Fruit fly (Drosophila melanogaster) whole organism, embryonic: ENCODE measurements around the gene CG32448.

Experiments
- B-H2 ChIP-seq: fragments of 200-800 bp; sonication (Bioruptor generic); optimal IDR thresholded peaks from 2 replicates; lab custom pipeline; 2018; ENCODE audit warnings: missing biosample characterization, mild to moderate bottlenecking, missing genetic modification characterization
- Bteb2 ChIP-seq: fragments of 200-800 bp; sonication (Bioruptor generic); optimal IDR thresholded peaks from 2 replicates; lab custom pipeline; 2016; ENCODE audit warnings: missing biosample characterization, missing genetic modification characterization
- CG10267 ChIP-seq: fragments of 200-800 bp; sonication (Bioruptor generic); optimal IDR thresholded peaks from 2 replicates; lab custom pipeline; 2018; ENCODE audit warnings: missing biosample characterization, mild to moderate bottlenecking, missing genetic modification characterization, moderate library complexity
- CG11093 ChIP-seq: fragments of 200-800 bp; sonication (Bioruptor generic); IDR thresholded peaks from 3 replicates; pipeline ENCODE4 v1.3.6; 2022; ENCODE audit warnings: missing biosample characterization, missing genetic modification characterization
- CG12236 ChIP-seq: fragments of 200-800 bp; sonication (Bioruptor generic); optimal IDR thresholded peaks from 2 replicates; lab custom pipeline; 2016; ENCODE audit warnings: missing biosample characterization, missing genetic modification characterization
- CG13775 ChIP-seq: fragments of 200-800 bp; sonication (Bioruptor generic); optimal IDR thresholded peaks from 3 replicates; lab custom pipeline; 2017; ENCODE audit warnings: missing biosample characterization, mild to moderate bottlenecking, missing genetic modification characterization
- CG1529 ChIP-seq: fragments of 200-800 bp; sonication (Bioruptor generic); optimal IDR thresholded peaks from 3 replicates; lab custom pipeline; 2018; ENCODE audit warnings: missing biosample characterization, missing genetic modification characterization
- CG1647 ChIP-seq: fragments of 200-800 bp; sonication (Bioruptor generic); optimal IDR thresholded peaks from 3 replicates; lab custom pipeline; 2016; ENCODE audit warnings: missing biosample characterization, missing genetic modification characterization
- CG17568 ChIP-seq: fragments of 200-800 bp; sonication (Bioruptor generic); optimal IDR thresholded peaks from 2 replicates; lab custom pipeline; 2018; ENCODE audit warnings: missing biosample characterization, mild to moderate bottlenecking, missing genetic modification characterization, moderate library complexity
- CG18011 ChIP-seq: fragments of 200-800 bp; sonication (Bioruptor generic); optimal IDR thresholded peaks from 2 replicates; lab custom pipeline; 2017; ENCODE audit warnings: missing biosample characterization, missing genetic modification characterization, mild to moderate bottlenecking, moderate library complexity, missing genotype
- CG2889 ChIP-seq: fragments of 200-800 bp; sonication (Bioruptor generic); IDR thresholded peaks from 3 replicates; pipeline ENCODE4 v1.3.6; 2022; ENCODE audit warnings: missing biosample characterization, missing genetic modification characterization
- CG3726 ChIP-seq: fragments of 200-800 bp; sonication (Bioruptor generic); IDR thresholded peaks from 3 replicates; pipeline ENCODE4, ENCODE4 v1.3.6; 2022; ENCODE audit warnings: missing biosample characterization, missing genetic modification characterization
- CG6765 ChIP-seq: fragments of 200-800 bp; sonication (Bioruptor generic); optimal IDR thresholded peaks from 3 replicates; lab custom pipeline; 2017; ENCODE audit warnings: missing biosample characterization, mild to moderate bottlenecking, missing genetic modification characterization
- CG7839 ChIP-seq: fragments of 200-800 bp; sonication (Bioruptor generic); optimal IDR thresholded peaks from 3 replicates; lab custom pipeline; 2018; ENCODE audit warnings: missing biosample characterization, mild to moderate bottlenecking, missing genetic modification characterization, moderate library complexity
- CG8944 ChIP-seq: fragments of 200-800 bp; sonication (Bioruptor generic); optimal IDR thresholded peaks from 3 replicates; lab custom pipeline; 2016; ENCODE audit warnings: missing biosample characterization, missing genetic modification characterization
- D19B ChIP-seq: fragments of 200-800 bp; sonication (Bioruptor generic); optimal IDR thresholded peaks from 2 replicates; lab custom pipeline; 2017; ENCODE audit warnings: missing biosample characterization, mild to moderate bottlenecking, missing genetic modification characterization
- Dbx ChIP-seq: fragments of 200-800 bp; sonication (Bioruptor generic); IDR thresholded peaks from 3 replicates; pipeline ENCODE4 v1.3.6; 2022; ENCODE audit warnings: missing biosample characterization, missing genetic modification characterization
- Deaf1 ChIP-seq: fragments of 200-800 bp; optimal IDR thresholded peaks from 3 replicates; lab custom pipeline; 2019; ENCODE audit warnings: missing biosample characterization, mild to moderate bottlenecking, missing genetic modification characterization, moderate library complexity
- Dek ChIP-seq: fragments of 200-800 bp; sonication (Bioruptor generic); optimal IDR thresholded peaks from 3 replicates; lab custom pipeline; 2019; ENCODE audit warnings: missing biosample characterization, mild to moderate bottlenecking, missing genetic modification characterization, moderate library complexity
- Hey ChIP-seq: fragments of 200-800 bp; sonication (Bioruptor generic); optimal IDR thresholded peaks from 3 replicates; lab custom pipeline; 2018; ENCODE audit warnings: missing biosample characterization, mild to moderate bottlenecking, missing genetic modification characterization
- Hmr ChIP-seq: fragments of 200-800 bp; sonication (Bioruptor generic); optimal IDR thresholded peaks from 3 replicates; lab custom pipeline; 2017; ENCODE audit warnings: mild to moderate bottlenecking, missing biosample characterization, missing genetic modification reagents, missing genetic modification characterization
- Hmx ChIP-seq: fragments of 200-800 bp; sonication (Bioruptor generic); optimal IDR thresholded peaks from 2 replicates; lab custom pipeline; 2016; ENCODE audit warnings: missing biosample characterization, missing genetic modification characterization
- MESR4 ChIP-seq: fragments of 200-800 bp; sonication (Bioruptor generic); optimal IDR thresholded peaks from 2 replicates; lab custom pipeline; 2018; ENCODE audit warnings: missing biosample characterization, mild to moderate bottlenecking, missing genetic modification characterization, moderate library complexity
- Nf-YA ChIP-seq: fragments of 200-800 bp; sonication (Bioruptor generic); IDR thresholded peaks from 2 replicates; pipeline ENCODE4 v1.3.6; 2022; ENCODE audit warnings: missing biosample characterization, missing genetic modification characterization
- Nf-YB ChIP-seq: fragments of 200-800 bp; sonication (Bioruptor generic); optimal IDR thresholded peaks from 3 replicates; lab custom pipeline; 2019; ENCODE audit warnings: missing biosample characterization, mild to moderate bottlenecking, missing genetic modification characterization, moderate library complexity
- Spps ChIP-seq: fragments of 200-800 bp; sonication (Bioruptor generic); optimal IDR thresholded peaks from 2 replicates; lab custom pipeline; 2018; ENCODE audit warnings: missing biosample characterization, mild to moderate bottlenecking, missing genetic modification characterization
- Sry-β ChIP-seq: fragments of 200-800 bp; sonication (Bioruptor generic); optimal IDR thresholded peaks from 2 replicates; lab custom pipeline; 2018; ENCODE audit warnings: missing biosample characterization, mild to moderate bottlenecking, missing genetic modification characterization, moderate library complexity
- Trl ChIP-seq, 3 experiments: fragments of >200 bp in 2 of 3; fragments of 200-800 bp in 1 of 3; sonication (Bioruptor generic) in 1 of 3; optimal IDR thresholded peaks; 2 replicates in 1 of 3; 3 replicates in 2 of 3; lab custom pipeline; 2016 to 2017; ENCODE audit warnings: missing biosample characterization in 1 of 3, missing genetic modification characterization in 1 of 3
- al ChIP-seq: fragments of 200-800 bp; sonication (Bioruptor generic); IDR thresholded peaks from 2 replicates; pipeline ENCODE4 v1.3.6; 2022; ENCODE audit warnings: missing biosample characterization, missing genetic modification characterization
- aop ChIP-seq: fragments of 200-800 bp; sonication (Bioruptor generic); IDR thresholded peaks from 2 replicates; pipeline ENCODE4 v1.3.6; 2022; ENCODE audit warnings: missing biosample characterization, missing genetic modification characterization
- ap ChIP-seq: fragments of 200-800 bp; sonication (Bioruptor generic); IDR thresholded peaks from 2 replicates; pipeline ENCODE4 v1.3.6; 2022; ENCODE audit warnings: missing biosample characterization, missing genetic modification characterization
- bsh ChIP-seq, 2 experiments: fragments of 200-800 bp; sonication (Bioruptor generic); optimal IDR thresholded peaks; 2 replicates each; lab custom pipeline; 2017 to 2018; ENCODE audit warnings: mild to moderate bottlenecking in 2 of 2, missing biosample characterization in 2 of 2, missing genetic modification characterization in 2 of 2, moderate library complexity in 1 of 2
- chm ChIP-seq: fragments of 200-800 bp; sonication (Bioruptor generic); IDR thresholded peaks from 2 replicates; pipeline ENCODE4 v1.3.6; 2022; ENCODE audit warnings: missing biosample characterization, missing genetic modification characterization
- crc ChIP-seq: fragments of 200-800 bp; sonication (Bioruptor generic); optimal IDR thresholded peaks from 2 replicates; lab custom pipeline; 2016; ENCODE audit warnings: missing biosample characterization, missing genetic modification characterization
- cwo ChIP-seq: fragments of 200-800 bp; sonication (Bioruptor generic); optimal IDR thresholded peaks from 3 replicates; lab custom pipeline; 2017; ENCODE audit warnings: missing biosample characterization, missing genetic modification characterization, mild to moderate bottlenecking, moderate library complexity, missing genetic modification reagents
- emc ChIP-seq: fragments of 200-800 bp; sonication (Bioruptor generic); optimal IDR thresholded peaks from 2 replicates; lab custom pipeline; 2016; ENCODE audit warnings: missing biosample characterization, missing genetic modification characterization
- fd102C ChIP-seq: fragments of 200-800 bp; sonication (Bioruptor generic); optimal IDR thresholded peaks from 2 replicates; lab custom pipeline; 2018; ENCODE audit warnings: missing biosample characterization, mild to moderate bottlenecking, missing genetic modification characterization, moderate library complexity
- fd96Cb ChIP-seq: fragments of 200-800 bp; sonication (Bioruptor generic); optimal IDR thresholded peaks from 2 replicates; lab custom pipeline; 2018; ENCODE audit warnings: missing biosample characterization, mild to moderate bottlenecking, missing genetic modification characterization, moderate library complexity
- gt ChIP-seq: fragments of 200-800 bp; sonication (Bioruptor generic); IDR thresholded peaks from 2 replicates; pipeline ENCODE4 v1.3.6; 2022; ENCODE audit warnings: missing biosample characterization, missing genetic modification characterization
- hth ChIP-seq: fragments of >200 bp; optimal IDR thresholded peaks from 2 replicates; lab custom pipeline; 2017; ENCODE audit warnings: inconsistent platforms
- ken ChIP-seq: fragments of 200-800 bp; sonication (Bioruptor generic); IDR thresholded peaks from 3 replicates; pipeline ENCODE4 v1.3.6; 2022; ENCODE audit warnings: missing biosample characterization, missing genetic modification characterization
- nerfin-1 ChIP-seq: fragments of 200-800 bp; sonication (Bioruptor generic); optimal IDR thresholded peaks from 3 replicates; lab custom pipeline; 2019; ENCODE audit warnings: missing biosample characterization, mild to moderate bottlenecking, missing genetic modification characterization, moderate library complexity
- pnt ChIP-seq: fragments of 200-800 bp; sonication (Bioruptor generic); optimal IDR thresholded peaks from 3 replicates; lab custom pipeline; 2016; ENCODE audit warnings: missing biosample characterization, missing genetic modification characterization
- prd ChIP-seq, 3 experiments: fragments of >200 bp in 2 of 3; fragments of 200-800 bp in 1 of 3; sonication (Bioruptor generic) in 1 of 3; optimal IDR thresholded peaks in 2 of 3; IDR thresholded peaks in 1 of 3; 2 replicates in 2 of 3; 3 replicates in 1 of 3; pipeline versions ENCODE4 v1.3.6 to Lab custom; 2017 to 2022; ENCODE audit warnings: missing biosample characterization in 1 of 3, missing genetic modification characterization in 1 of 3
- psq ChIP-seq: fragments of 200-800 bp; sonication (Bioruptor generic); optimal IDR thresholded peaks from 2 replicates; lab custom pipeline; 2017; ENCODE audit warnings: missing biosample characterization, missing genetic modification characterization
- run ChIP-seq: fragments of 200-800 bp; sonication (Bioruptor generic); optimal IDR thresholded peaks from 3 replicates; lab custom pipeline; 2018; ENCODE audit warnings: missing biosample characterization, mild to moderate bottlenecking, missing genetic modification characterization
- shn ChIP-seq: fragments of 200-800 bp; sonication (Bioruptor generic); optimal IDR thresholded peaks from 3 replicates; lab custom pipeline; 2016; ENCODE audit warnings: missing biosample characterization, missing genetic modification characterization

Gene CG32448

dm6 chr3L:21832203-21833160 is 4.2 kb upstream of the CG32448 start, which contains the start of the genes CG7148 and Nopp140 (continued):
- TF ChIP-seq chm (GFP tag; lab: Robert Waterston, UW) (peak; percentile 76), CG6765 (GFP tag; lab: Kevin White, UChicago) (peak; percentile 40), ap (GFP tag; lab: Robert Waterston, UW) (no peak), Hey (tag; lab: Kevin White, UChicago) (no peak), hth (lab: Kevin White, UChicago) (no peak), MESR4 (GFP tag; lab: Kevin White, UChicago) (peak; percentile 91), bsh (GFP tag; optimal IDR thresholded peaks at IDR 0.05; lab: Kevin White, UChicago) (peak in 1 of 2 experiments; percentile 63), Nf-YA (GFP tag; lab: Robert Waterston, UW) (no peak), al (GFP tag; lab: Robert Waterston, UW) (peak; percentile 60), CG7839 (tag; lab: Kevin White, UChicago) (peak; percentile 63), Sry-β (GFP tag; lab: Kevin White, UChicago) (no peak), prd (optimal IDR thresholded peaks at IDR 0.05; lab: Kevin White, UChicago) (no peak), prd (GFP tag; IDR thresholded peaks at IDR 0.05; lab: Robert Waterston, UW) (peak; percentile 69), crc (GFP tag; lab: Kevin White, UChicago) (peak; percentile 12), pnt (GFP tag; lab: Kevin White, UChicago) (peak; percentile 30), Hmr (GFP tag; lab: Kevin White, UChicago) (peak; percentile 74), emc (peak; percentile 51), Spps (tag; lab: Kevin White, UChicago) (no peak), CG8944 (GFP tag; lab: Kevin White, UChicago) (peak; percentile 61), CG17568 (GFP tag; lab: Kevin White, UChicago) (no peak), Hmx (GFP tag; lab: Kevin White, UChicago) (no peak), Nf-YB (GFP tag; lab: Kevin White, UChicago) (peak; percentile 7), CG18011 (GFP tag; lab: Kevin White, UChicago) (peak; percentile 34), cwo (GFP tag; lab: Kevin White, UChicago) (peak; percentile 78), shn (peak; percentile 66), CG11093 (GFP tag; lab: Robert Waterston, UW) (no peak), fd96Cb (peak; percentile 38), fd102C (GFP tag; lab: Kevin White, UChicago) (no peak), CG2889 (GFP tag; lab: Robert Waterston, UW) (0 out of 3 replicates have a peak, but pooled peaks have one; percentile 43), run (tag; lab: Kevin White, UChicago) (no peak), D19B (peak; percentile 33), Bteb2 (GFP tag; lab: Kevin White, UChicago) (peak; percentile 51), Trl (optimal IDR thresholded peaks at IDR 0.05; lab: Kevin White, UChicago) (no peak), Trl (GFP tag; optimal IDR thresholded peaks at IDR 0.05; lab: Kevin White, UChicago) (peak; percentile 70), Dek (tag; lab: Kevin White, UChicago) (peak; percentile 46), ken (GFP tag; lab: Robert Waterston, UW) (peak; percentile 82), CG3726 (GFP tag; lab: Robert Waterston, UW) (no peak), psq (GFP tag; lab: Kevin White, UChicago) (no peak), Deaf1 (tag; lab: Kevin White, UChicago) (no peak), CG10267 (peak; percentile 96), Dbx (GFP tag; lab: Robert Waterston, UW) (peak; percentile 59; the same call in 2 of the 3 replicates), CG13775 (GFP tag; lab: Kevin White, UChicago) (peak; percentile 54), nerfin-1 (tag; lab: Kevin White, UChicago) (peak; percentile 39), CG1647 (peak; percentile 61), CG12236 (GFP tag; lab: Kevin White, UChicago) (no peak), CG1529 (GFP tag; lab: Kevin White, UChicago) (no peak), B-H2 (GFP tag; lab: Kevin White, UChicago) (peak; percentile 89), aop (no peak), gt (GFP tag; lab: Robert Waterston, UW) (no peak)
